Worm (Caenorhabditis elegans) whole organism, midembryonic: ENCODE measurements around the gene npr-37.

Source experiments
- T22C8.4 ChIP-seq: fragments of 200-800 bp; sonication (Bioruptor generic); IDR thresholded peaks from 2 replicates; pipeline ENCODE4 v1.3.6; 2022; ENCODE audit warnings: missing genetic modification characterization, missing compliant biosample characterization
- cog-1 ChIP-seq: sonication (generic microtip); optimal IDR thresholded peaks from 2 replicates; lab custom pipeline; 2016; ENCODE audit warnings: missing genetic modification characterization, missing compliant biosample characterization
- flt-1 ChIP-seq: fragments of 200-800 bp; sonication (Bioruptor generic); IDR thresholded peaks from 2 replicates; pipeline ENCODE4 v1.3.6; 2022; ENCODE audit warnings: missing genetic modification characterization, missing compliant biosample characterization
- klf-2 ChIP-seq: fragments of 200-800 bp; sonication (Bioruptor generic); conservative IDR thresholded peaks from 2 replicates; pipeline ENCODE4 v1.3.6; 2022; ENCODE audit warnings: missing genetic modification reagents, missing genetic modification characterization, missing compliant biosample characterization
- med-1 ChIP-seq: sonication (generic microtip); optimal IDR thresholded peaks from 2 replicates; lab custom pipeline; 2017; ENCODE audit warnings: missing genetic modification characterization, mild to moderate bottlenecking, missing compliant biosample characterization, antibody characterized with exemption, missing genetic modification reagents; ENCODE audit not compliant: insufficient read depth
- ref-1 ChIP-seq: fragments of 200-800 bp; sonication (Bioruptor generic); conservative IDR thresholded peaks from 2 replicates; pipeline ENCODE4 v1.3.6; 2022; ENCODE audit warnings: missing genetic modification reagents, missing genetic modification characterization, missing compliant biosample characterization
- tab-1 ChIP-seq: fragments of 200-800 bp; sonication (Bioruptor generic); IDR thresholded peaks from 2 replicates; pipeline ENCODE4 v1.3.6; 2022; ENCODE audit warnings: missing genetic modification characterization, missing compliant biosample characterization
- ztf-23 ChIP-seq: fragments of 200-800 bp; sonication (Bioruptor generic); IDR thresholded peaks from 2 replicates; pipeline ENCODE4 v1.3.6; 2022; ENCODE audit warnings: missing genetic modification reagents, missing genetic modification characterization, missing compliant biosample characterization
- ztf-29 ChIP-seq: fragments of 200-800 bp; sonication (Bioruptor generic); IDR thresholded peaks from 2 replicates; pipeline ENCODE4 v1.3.6; 2022; ENCODE audit warnings: missing genetic modification reagents, missing genetic modification characterization, missing compliant biosample characterization

ce11 chrIV:440509-440908 is 40.5 kb downstream of the npr-37 start, which contains the start of gene hum-8:
- TF ChIP-seq klf-2, result no peak
- no peak for TF ChIP-seq ref-1 (GFP tag; lab: Robert Waterston, UW)
- TF ChIP-seq tab-1 (GFP tag; lab: Robert Waterston, UW), result no peak
- TF ChIP-seq cog-1 (tag; lab: Kevin White, UChicago), result no peak
- TF ChIP-seq ztf-29 (GFP tag; lab: Robert Waterston, UW), result no peak
- TF ChIP-seq flt-1 (GFP tag; lab: Robert Waterston, UW), result no peak
- TF ChIP-seq med-1 (GFP tag; lab: Kevin White, UChicago), result no peak
- no peak for TF ChIP-seq T22C8.4 (GFP tag; lab: Robert Waterston, UW)
- TF ChIP-seq ztf-23 (GFP tag; lab: Robert Waterston, UW), result no peak
